Worm (Caenorhabditis elegans) whole organism, young adult: Measurements from ENCODE around the gene C35A5.4.

Experiments used
- C17E4.6 ChIP-seq: fragments of 200-800 bp; sonication (Bioruptor generic); IDR thresholded peaks from 2 replicates; pipeline ENCODE4 v1.3.6; 2022; ENCODE audit warnings: missing genetic modification reagents, missing genetic modification characterization, missing compliant biosample characterization
- F23B12.7 ChIP-seq: sonication (generic microtip); optimal IDR thresholded peaks from 2 replicates; lab custom pipeline; 2017; ENCODE audit warnings: missing genetic modification characterization, mild to moderate bottlenecking, missing compliant biosample characterization, antibody characterized with exemption, moderate library complexity; ENCODE audit not compliant: insufficient read depth
- F49E8.2 ChIP-seq: sonication (generic microtip); optimal IDR thresholded peaks from 3 replicates; lab custom pipeline; 2017; ENCODE audit warnings: missing genetic modification characterization, mild to moderate bottlenecking, missing compliant biosample characterization, antibody characterized with exemption, moderate library complexity; ENCODE audit not compliant: insufficient read depth
- attf-3 ChIP-seq: fragments of 200-800 bp; sonication (Bioruptor generic); conservative IDR thresholded peaks from 2 replicates; pipeline ENCODE4 v1.3.6; 2022; ENCODE audit warnings: missing genetic modification reagents, missing genetic modification characterization, missing compliant biosample characterization
- cebp-2 ChIP-seq: fragments of 200-800 bp; sonication (Bioruptor generic); IDR thresholded peaks from 2 replicates; pipeline ENCODE4 v1.3.6; 2022; ENCODE audit warnings: missing genetic modification characterization, missing compliant biosample characterization
- chd-7 ChIP-seq: sonication (generic microtip); optimal IDR thresholded peaks from 2 replicates; lab custom pipeline; 2016; ENCODE audit warnings: mild to moderate bottlenecking, missing genetic modification characterization, moderate library complexity, missing compliant biosample characterization
- dpl-1 ChIP-seq: fragments of 150-350 bp; optimal IDR thresholded peaks from 2 replicates; lab custom pipeline; 2014; ENCODE audit warnings: missing biosample characterization, missing genetic modification reagents, missing genetic modification characterization
- madf-10 ChIP-seq: sonication (generic microtip); optimal IDR thresholded peaks from 2 replicates; lab custom pipeline; 2016; ENCODE audit warnings: mild to moderate bottlenecking, missing genetic modification characterization, missing compliant biosample characterization
- mxl-1 ChIP-seq: sonication (generic microtip); optimal IDR thresholded peaks from 2 replicates; lab custom pipeline; 2016; ENCODE audit warnings: missing genetic modification characterization, missing compliant biosample characterization
- nhr-80 ChIP-seq: sonication (generic microtip); optimal IDR thresholded peaks from 2 replicates; lab custom pipeline; 2016; ENCODE audit warnings: missing genetic modification characterization, missing compliant biosample characterization
- snpc-1.1 ChIP-seq: sonication (generic microtip); optimal IDR thresholded peaks from 2 replicates; lab custom pipeline; 2017; ENCODE audit warnings: missing genetic modification characterization, mild to moderate bottlenecking, missing compliant biosample characterization, antibody characterized with exemption, moderate library complexity, missing genotype, missing genetic modification reagents; ENCODE audit not compliant: insufficient read depth
- sptf-2 ChIP-seq: fragments of 200-800 bp; sonication (Bioruptor generic); optimal IDR thresholded peaks from 2 replicates; lab custom pipeline; 2018; ENCODE audit warnings: mild to moderate bottlenecking, missing genetic modification characterization, missing compliant biosample characterization
- ztf-26 ChIP-seq: sonication (generic microtip); optimal IDR thresholded peaks from 2 replicates; lab custom pipeline; 2017; ENCODE audit warnings: missing genetic modification characterization, missing compliant biosample characterization

DNA sequence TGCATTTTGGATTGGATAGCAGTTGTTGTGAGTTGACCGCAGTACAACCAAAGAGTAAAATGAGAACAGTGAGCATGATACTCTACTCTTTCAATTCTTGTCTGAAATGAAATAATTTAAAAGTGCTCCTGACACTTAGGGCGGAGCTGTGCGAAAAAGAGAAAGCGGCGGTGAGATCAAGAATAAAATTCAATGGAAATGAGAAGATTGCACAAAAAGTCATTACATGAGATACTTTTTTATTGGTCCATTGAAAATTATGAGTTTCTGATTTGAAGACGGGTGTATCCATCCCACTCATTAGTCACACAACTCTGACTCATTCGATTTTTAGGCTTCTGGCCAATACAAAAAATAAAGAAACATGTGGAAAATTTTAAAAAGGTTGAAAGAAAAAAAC is 39.6 kb upstream of the C35A5.4 start, which contains the start of gene F22E12.1:
- TF ChIP-seq C17E4.6: no peak
- TF ChIP-seq F49E8.2 (tag; lab: Kevin White, UChicago): no peak
- no peak for TF ChIP-seq nhr-80
- TF ChIP-seq cebp-2 (GFP tag; lab: Robert Waterston, UW): no peak
- no peak for TF ChIP-seq chd-7 (tag; lab: Kevin White, UChicago)
- TF ChIP-seq dpl-1: no peak
- TF ChIP-seq F23B12.7 (tag; lab: Kevin White, UChicago): no peak
- TF ChIP-seq ztf-26 (tag; lab: Kevin White, UChicago): no peak
- TF ChIP-seq madf-10: no peak
- TF ChIP-seq snpc-1.1: no peak
- no peak for TF ChIP-seq attf-3 (GFP tag; lab: Robert Waterston, UW)
- no peak for TF ChIP-seq mxl-1 (tag; lab: Kevin White, UChicago)
- no peak for TF ChIP-seq sptf-2 (GFP tag; lab: Kevin White, UChicago)
